Fruit fly (Drosophila melanogaster) whole organism, larva: ENCODE results near the gene Ns1.

Source experiments
- noc ChIP-seq: fragments of 200-800 bp; sonication (Bioruptor generic); optimal IDR thresholded peaks from 3 replicates; lab custom pipeline; 2019; ENCODE audit warnings: missing biosample characterization, mild to moderate bottlenecking, missing genetic modification characterization, moderate library complexity

Ns1 gene

DNA sequence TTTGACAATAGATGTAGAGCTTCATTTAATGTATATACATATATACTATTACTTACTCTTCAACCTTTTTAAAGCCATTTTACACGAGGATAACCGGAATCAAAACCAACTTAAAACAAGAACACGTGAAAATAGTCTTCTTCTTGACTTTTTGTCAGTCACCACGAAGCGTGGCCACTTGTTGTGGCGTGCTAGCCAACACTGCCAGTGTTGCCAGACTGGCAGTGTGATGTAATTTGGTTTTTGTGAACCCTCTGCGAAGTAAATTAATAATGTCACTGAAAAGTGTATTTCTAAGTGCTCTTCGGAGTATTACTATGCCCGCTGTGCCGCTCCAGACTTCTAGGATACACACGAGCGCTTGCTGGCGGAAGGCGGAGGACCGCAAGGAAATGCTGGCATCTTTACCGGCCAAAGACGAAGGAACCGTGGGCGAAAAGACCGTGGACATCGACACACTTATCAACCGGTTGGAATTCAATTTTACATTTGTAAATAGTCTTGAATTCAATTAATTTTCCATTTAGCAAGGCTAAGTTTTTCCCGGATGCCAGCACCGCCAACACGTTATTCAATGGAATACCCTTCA is at the start of gene Ns1, which contains the start of gene mRpS11:
TSS of gene Ns1 (minus strand) at position 150 of the 589 bp plus-strand sequence.
TSS of gene mRpS11 (plus strand) at position 207 of the 589 bp plus-strand sequence.
- peak; percentile 22 for TF ChIP-seq noc (tag; lab: Kevin White, UChicago)

- no peak for TF ChIP-seq noc (tag; lab: Kevin White, UChicago)
Measured at dm6 chr3R:17121277-17121676, 48.8 kb upstream of the Ns1 start, which contains the start of gene CG42779. TSS of gene CG42779 (plus strand) at chr3R:17121577.

dm6 chr3R:17120165-17120564 is 47.7 kb upstream of the Ns1 start, which contains the start of gene CG34278:
TSS of gene CG34278 (plus strand) at chr3R:17120465.
- no peak for TF ChIP-seq noc (tag; lab: Kevin White, UChicago)

dm6 chr3R:17118917-17119378 is 46.5 kb upstream of the Ns1 start:
- TF ChIP-seq noc (tag; lab: Kevin White, UChicago), result peak; percentile 35

- TF ChIP-seq noc (tag; lab: Kevin White, UChicago), result peak; percentile 34
Measured at dm6 chr3R:17117607-17118327, 45.3 kb upstream of the Ns1 start.

- no peak for TF ChIP-seq noc (tag; lab: Kevin White, UChicago)
Measured at dm6 chr3R:17116231-17116630, 43.8 kb upstream of the Ns1 start.

DNA sequence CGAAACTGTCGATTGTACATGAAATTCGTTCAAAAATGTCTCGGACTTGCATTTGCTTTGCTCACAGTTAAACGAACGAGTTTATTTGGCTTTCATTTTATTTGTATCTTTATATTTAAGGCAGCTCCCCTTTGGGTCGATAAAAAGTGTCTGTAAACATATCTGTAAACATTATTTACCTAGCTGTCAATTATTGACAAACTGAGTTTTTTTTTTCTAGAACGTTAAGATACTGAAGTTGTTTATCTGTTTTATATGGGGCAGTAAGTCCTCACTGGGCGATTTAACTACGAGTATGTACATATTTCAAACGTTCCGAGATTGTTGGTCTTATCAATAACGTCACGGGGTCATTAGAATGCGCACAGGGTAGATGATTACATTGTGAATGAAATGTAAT is 43.2 kb upstream of the Ns1 start:
- TF ChIP-seq noc (tag; lab: Kevin White, UChicago), result no peak

DNA sequence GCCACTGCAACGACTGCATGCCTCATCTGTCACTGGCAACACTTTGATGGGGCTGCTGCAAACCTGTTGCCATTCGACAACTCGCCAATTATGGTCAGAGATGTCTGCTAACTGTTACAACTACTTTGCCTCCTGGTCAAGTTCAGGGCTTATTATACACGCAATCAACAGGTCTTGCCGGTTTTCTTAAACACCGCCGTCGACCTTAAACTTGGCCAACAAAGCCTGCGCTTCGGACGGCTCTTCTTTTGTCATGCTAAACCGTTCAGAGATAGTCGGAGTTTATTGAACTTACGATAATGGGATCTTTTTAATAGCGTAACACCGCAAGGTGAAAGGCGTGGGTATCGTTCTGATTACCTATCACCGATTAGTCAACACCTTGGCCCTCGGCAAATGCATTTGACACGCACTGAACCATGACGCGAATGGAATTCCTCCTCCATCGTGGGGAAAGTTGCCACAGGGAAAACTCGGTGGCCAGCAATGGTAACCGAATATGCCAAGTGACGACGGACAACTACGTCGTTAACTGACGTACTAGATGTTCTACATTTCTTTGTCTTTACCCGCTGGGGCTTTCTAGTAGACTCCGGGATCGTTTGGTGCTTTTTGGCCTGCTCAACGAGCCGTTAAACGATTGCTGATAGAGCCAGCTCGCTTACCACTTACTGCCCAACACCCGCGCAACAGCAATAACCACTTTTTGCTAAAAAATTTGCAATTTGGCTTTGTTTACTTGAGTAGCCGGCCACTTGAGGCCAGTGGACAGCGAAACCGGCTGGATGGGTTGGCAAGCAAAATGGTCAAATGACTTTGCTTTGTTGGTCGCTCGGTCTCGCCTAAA is 38.6 kb upstream of the Ns1 start:
- TF ChIP-seq noc (tag; lab: Kevin White, UChicago), result no peak

DNA sequence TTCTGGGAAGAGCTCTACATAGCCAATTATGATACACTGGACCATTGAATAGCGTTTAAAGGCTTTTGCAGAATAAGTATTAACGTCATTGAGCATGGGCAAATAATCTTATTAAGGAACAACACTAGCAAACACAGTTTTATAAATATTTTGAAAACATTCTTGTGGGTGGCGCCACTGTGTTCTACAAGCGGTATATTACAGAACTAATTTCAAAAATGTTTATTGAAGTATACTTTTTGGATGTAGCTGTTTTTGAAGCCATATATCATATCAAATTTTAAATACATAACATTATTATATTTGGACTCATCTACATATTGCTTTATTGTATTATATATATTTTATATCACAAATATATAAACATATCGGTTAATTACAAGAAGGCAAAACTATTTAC is 36.4 kb upstream of the Ns1 start:
- no peak for TF ChIP-seq noc (tag; lab: Kevin White, UChicago)

DNA sequence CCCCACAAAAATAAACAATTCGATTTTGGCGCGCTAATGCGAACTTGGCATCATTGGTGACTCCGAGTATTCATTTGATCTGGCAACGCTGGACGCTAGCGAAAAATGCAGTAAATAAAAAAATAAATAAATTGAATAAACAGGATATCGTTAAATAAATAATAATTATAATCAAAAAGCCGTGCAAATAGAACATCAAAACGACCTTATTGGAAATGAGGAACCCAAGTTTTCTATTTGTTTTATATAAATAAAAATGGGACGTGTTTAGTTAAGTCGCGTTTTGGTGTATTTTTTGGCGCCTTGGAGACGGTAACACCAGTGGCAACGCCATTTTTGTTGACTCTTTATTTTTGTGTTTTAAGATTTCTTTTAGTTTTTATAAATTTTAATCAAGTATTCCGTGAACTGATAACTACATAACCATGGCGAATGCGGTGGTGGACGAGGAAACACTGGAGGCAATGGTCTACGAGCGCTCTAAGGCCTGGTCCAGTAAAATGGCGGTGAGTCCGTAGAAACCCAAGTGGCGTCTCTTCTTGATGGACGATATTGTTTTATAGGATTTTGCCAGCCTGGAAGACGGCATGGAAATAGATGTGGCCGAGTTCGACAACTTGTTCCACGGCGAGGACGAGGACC is 15.6 kb upstream of the Ns1 start, which contains the start of gene cal1:
TSS of gene cal1 (plus strand) at position 304 of the 642 bp plus-strand sequence.
- TF ChIP-seq noc (tag; lab: Kevin White, UChicago), result no peak

- TF ChIP-seq noc (tag; lab: Kevin White, UChicago), result no peak
Measured at dm6 chr3R:17085029-17085807, 12.7 kb upstream of the Ns1 start, which contains the start of gene GckIII. TSS of gene GckIII (plus strand) at chr3R:17085513.

DNA sequence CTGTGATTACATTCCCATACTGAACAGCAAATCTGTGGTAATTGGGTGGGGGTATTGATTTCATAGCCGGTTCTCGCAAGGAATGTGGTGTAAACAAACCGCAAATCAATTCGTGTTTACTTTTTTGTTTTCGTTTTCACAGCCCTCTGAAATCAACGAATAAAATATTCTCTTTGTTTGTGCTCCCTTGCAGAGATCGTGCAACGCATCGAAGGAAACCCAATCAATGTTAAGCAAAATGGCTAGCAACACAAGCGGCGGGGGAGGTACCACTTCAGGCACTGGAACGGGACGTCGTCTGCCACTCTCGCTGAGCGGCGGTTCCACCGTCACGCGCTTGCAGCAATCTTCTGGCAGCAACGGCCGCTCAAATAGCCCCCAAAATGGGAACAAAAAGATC is 10.0 kb upstream of the Ns1 start:
- TF ChIP-seq noc (tag; lab: Kevin White, UChicago), result no peak

- no peak for TF ChIP-seq noc (tag; lab: Kevin White, UChicago)
Measured at dm6 chr3R:17081359-17081935, 9.0 kb upstream of the Ns1 start.
